Fruit fly (Drosophila melanogaster): ENCODE data around the gene CG7906.

DNA sequence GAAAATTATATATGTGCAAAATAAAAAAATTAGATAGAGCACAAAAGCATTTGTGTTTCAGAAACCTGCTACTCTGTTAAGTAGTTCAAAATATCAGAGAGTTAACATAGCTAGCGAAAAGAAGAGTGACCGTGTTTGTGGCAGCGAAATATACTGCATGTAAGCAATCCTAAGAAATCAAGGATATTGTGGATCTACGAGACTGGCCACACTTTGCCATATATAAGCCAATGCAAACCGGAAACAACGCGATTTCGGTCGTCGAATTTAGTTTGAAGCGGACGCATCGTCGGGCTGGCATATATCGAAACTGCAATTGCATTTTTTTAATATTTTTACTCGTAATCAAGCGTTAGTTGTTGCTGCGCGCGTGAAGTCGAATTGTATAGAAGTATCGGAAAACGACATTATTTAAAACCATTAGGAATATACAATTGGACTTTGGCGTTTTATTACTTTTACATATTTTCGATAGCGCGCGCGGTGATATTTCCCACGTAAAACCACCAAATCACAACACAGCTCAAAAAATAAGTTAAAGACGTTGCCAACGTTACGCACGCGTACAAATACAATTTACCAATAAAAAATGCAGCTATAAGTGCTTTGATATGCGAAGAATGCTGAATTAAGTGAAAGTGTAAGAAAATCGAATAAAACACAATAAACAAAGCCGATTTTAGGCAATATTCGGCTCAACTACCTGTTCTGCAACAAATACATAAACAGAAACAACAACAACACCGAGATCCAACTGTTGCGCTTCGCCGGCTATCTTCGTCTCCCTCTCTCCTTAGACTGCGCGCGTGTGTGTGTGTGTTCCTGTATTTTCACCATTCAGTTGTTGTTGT is 45.6 kb upstream of the CG7906 start, which contains the start of gene nuf:
- no peak; the same call in 2 of the 3 replicates for TF ChIP-seq CG4496 (GFP tag; IDR thresholded peaks at IDR 0.05)
- peak; percentile 17 for TF ChIP-seq CG17806 (tag; optimal IDR thresholded peaks at IDR 0.05)
